Worm (Caenorhabditis elegans) whole organism, young adult: ENCODE measurements around the gene nhr-118.

ENCODE experiments used
- C06A6.2 ChIP-seq: fragments of 200-800 bp; sonication (Bioruptor generic); conservative IDR thresholded peaks from 2 replicates; pipeline ENCODE4 v1.3.6; 2022; ENCODE audit warnings: missing genetic modification characterization, missing compliant biosample characterization
- F22D6.2 ChIP-seq: sonication (generic microtip); optimal IDR thresholded peaks from 2 replicates; lab custom pipeline; 2016; ENCODE audit warnings: mild to moderate bottlenecking, missing genetic modification characterization, missing compliant biosample characterization
- F49E8.2 ChIP-seq: sonication (generic microtip); optimal IDR thresholded peaks from 3 replicates; lab custom pipeline; 2017; ENCODE audit warnings: missing genetic modification characterization, mild to moderate bottlenecking, missing compliant biosample characterization, antibody characterized with exemption, moderate library complexity; ENCODE audit not compliant: insufficient read depth
- F55B11.4 ChIP-seq: sonication (generic microtip); optimal IDR thresholded peaks from 2 replicates; lab custom pipeline; 2016; ENCODE audit warnings: missing compliant biosample characterization, missing genetic modification characterization, borderline replicate concordance; ENCODE audit not compliant: insufficient read depth
- F57C9.4 ChIP-seq: sonication (generic microtip); optimal IDR thresholded peaks from 2 replicates; lab custom pipeline; 2017; ENCODE audit warnings: mild to moderate bottlenecking, missing genetic modification characterization, missing compliant biosample characterization
- Y56A3A.18 ChIP-seq: fragments of 200-800 bp; sonication (Bioruptor generic); IDR thresholded peaks from 2 replicates; pipeline ENCODE4 v1.3.6; 2022; ENCODE audit warnings: missing genetic modification reagents, missing genetic modification characterization, missing compliant biosample characterization
- akir-1 ChIP-seq: fragments of 200-800 bp; sonication (Bioruptor generic); optimal IDR thresholded peaks from 2 replicates; lab custom pipeline; 2018; ENCODE audit warnings: mild to moderate bottlenecking, missing genetic modification characterization, moderate library complexity, missing compliant biosample characterization
- aptf-2 ChIP-seq: fragments of 200-800 bp; sonication (Bioruptor generic); conservative IDR thresholded peaks from 2 replicates; pipeline ENCODE4 v1.3.6; 2022; ENCODE audit warnings: missing genetic modification reagents, missing genetic modification characterization, missing compliant biosample characterization
- attf-5 ChIP-seq: fragments of 200-800 bp; sonication (Bioruptor generic); optimal IDR thresholded peaks from 2 replicates; lab custom pipeline; 2018; ENCODE audit warnings: mild to moderate bottlenecking, missing genetic modification characterization, missing compliant biosample characterization
- cebp-1 ChIP-seq, 2 experiments: fragments of 200-800 bp in 1 of 2; sonication (Bioruptor generic) in 1 of 2; sonication (generic microtip) in 1 of 2; IDR thresholded peaks in 1 of 2; optimal IDR thresholded peaks in 1 of 2; 2 replicates each; pipeline versions ENCODE4 v1.3.6 to Lab custom; 2017 to 2022; ENCODE audit warnings: missing compliant biosample characterization in 2 of 2, missing genetic modification characterization in 2 of 2, mild to moderate bottlenecking in 1 of 2, missing genetic modification reagents in 1 of 2, moderate library complexity in 1 of 2
- ceh-40 ChIP-seq: fragments of 200-800 bp; sonication (Bioruptor generic); IDR thresholded peaks from 2 replicates; pipeline ENCODE4 v1.3.6; 2022; ENCODE audit warnings: missing genetic modification characterization, missing compliant biosample characterization
- die-1 ChIP-seq: sonication (generic microtip); optimal IDR thresholded peaks from 2 replicates; lab custom pipeline; 2016; ENCODE audit warnings: missing genotype, mild to moderate bottlenecking, missing genetic modification characterization, missing compliant biosample characterization
- dox-1 ChIP-seq: fragments of 200-800 bp; sonication (Bioruptor generic); IDR thresholded peaks from 2 replicates; pipeline ENCODE4 v1.3.6; 2022; ENCODE audit warnings: missing genetic modification reagents, missing genetic modification characterization, missing compliant biosample characterization
- dpl-1 ChIP-seq: fragments of 150-350 bp; optimal IDR thresholded peaks from 2 replicates; lab custom pipeline; 2014; ENCODE audit warnings: missing biosample characterization, missing genetic modification reagents, missing genetic modification characterization
- ekl-4 ChIP-seq: fragments of 200-800 bp; sonication (Bioruptor generic); IDR thresholded peaks from 2 replicates; pipeline ENCODE4 v1.3.6; 2022; ENCODE audit warnings: missing genetic modification reagents, missing genetic modification characterization, missing compliant biosample characterization
- ets-4 ChIP-seq: fragments of 200-800 bp; sonication (Bioruptor generic); optimal IDR thresholded peaks from 2 replicates; lab custom pipeline; 2018; ENCODE audit warnings: mild to moderate bottlenecking, missing genetic modification characterization, missing compliant biosample characterization
- fkh-3 ChIP-seq: sonication (generic microtip); optimal IDR thresholded peaks from 2 replicates; lab custom pipeline; 2016; ENCODE audit warnings: mild to moderate bottlenecking, missing genetic modification characterization, missing compliant biosample characterization
- him-1 ChIP-seq: sonication (generic microtip); optimal IDR thresholded peaks from 2 replicates; lab custom pipeline; 2016; ENCODE audit warnings: missing genotype, missing genetic modification reagents, missing genetic modification characterization, missing compliant biosample characterization
- hlh-12 ChIP-seq: sonication (generic microtip); optimal IDR thresholded peaks from 2 replicates; lab custom pipeline; 2016; ENCODE audit warnings: missing genetic modification characterization, missing compliant biosample characterization
- hmg-20 ChIP-seq: fragments of 200-800 bp; sonication (Bioruptor generic); IDR thresholded peaks from 2 replicates; pipeline ENCODE4 v1.3.6; 2022; ENCODE audit warnings: missing genetic modification reagents, missing genetic modification characterization, missing compliant biosample characterization
- hsf-1 ChIP-seq: fragments of 200-800 bp; sonication (Bioruptor generic); IDR thresholded peaks from 2 replicates; pipeline ENCODE4 v1.3.6; 2022; ENCODE audit warnings: missing genetic modification reagents, missing genetic modification characterization, missing compliant biosample characterization
- lag-1 ChIP-seq: fragments of 200-800 bp; sonication (Bioruptor generic); IDR thresholded peaks from 2 replicates; pipeline ENCODE4 v1.3.6; 2022; ENCODE audit warnings: missing genetic modification reagents, missing genetic modification characterization, missing compliant biosample characterization
- let-526 ChIP-seq: fragments of 200-800 bp; sonication (Bioruptor generic); IDR thresholded peaks from 2 replicates; pipeline ENCODE4 v1.3.6; 2022; ENCODE audit warnings: missing genetic modification reagents, missing genetic modification characterization, missing compliant biosample characterization
- lin-26 ChIP-seq: fragments of 200-800 bp; sonication (Bioruptor generic); IDR thresholded peaks from 2 replicates; pipeline ENCODE4 v1.3.6; 2022; ENCODE audit warnings: missing genetic modification reagents, missing genetic modification characterization, missing compliant biosample characterization
- lin-35 ChIP-seq, 3 experiments: fragments of 150-350 bp in 2 of 3; sonication (generic microtip) in 1 of 3; optimal IDR thresholded peaks; 2 replicates each; lab custom pipeline; 2014 to 2018; ENCODE audit warnings: missing biosample characterization in 3 of 3, missing genetic modification characterization in 3 of 3, missing genetic modification reagents in 3 of 3
- lin-40 ChIP-seq: sonication (generic microtip); optimal IDR thresholded peaks from 2 replicates; lab custom pipeline; 2016; ENCODE audit warnings: missing genetic modification characterization, mild to moderate bottlenecking, missing compliant biosample characterization, missing genotype, missing genetic modification reagents
- lin-54 ChIP-seq: fragments of 200-800 bp; sonication (Bioruptor generic); optimal IDR thresholded peaks from 2 replicates; lab custom pipeline; 2018; ENCODE audit warnings: mild to moderate bottlenecking, missing genetic modification characterization, missing compliant biosample characterization
- lsl-1 ChIP-seq: fragments of 200-800 bp; sonication (Bioruptor generic); optimal IDR thresholded peaks from 2 replicates; lab custom pipeline; 2018; ENCODE audit warnings: mild to moderate bottlenecking, missing genetic modification characterization, moderate library complexity, missing compliant biosample characterization
- madf-6 ChIP-seq: fragments of 200-800 bp; sonication (Bioruptor generic); IDR thresholded peaks from 2 replicates; pipeline ENCODE4 v1.3.6; 2022; ENCODE audit warnings: missing genetic modification reagents, missing genetic modification characterization, missing compliant biosample characterization
- nfya-1 ChIP-seq: sonication (generic microtip); optimal IDR thresholded peaks from 2 replicates; lab custom pipeline; 2017; ENCODE audit warnings: antibody characterized with exemption, missing compliant biosample characterization, missing genetic modification characterization, borderline replicate concordance; ENCODE audit not compliant: insufficient read depth
- nhr-80 ChIP-seq: sonication (generic microtip); optimal IDR thresholded peaks from 2 replicates; lab custom pipeline; 2016; ENCODE audit warnings: missing genetic modification characterization, missing compliant biosample characterization
- pha-4 ChIP-seq: fragments of 150-350 bp; sonication (generic microtip); optimal IDR thresholded peaks from 2 replicates; lab custom pipeline; 2014; ENCODE audit warnings: missing biosample characterization, missing genetic modification reagents, missing genetic modification characterization
- sea-2 ChIP-seq: fragments of 200-800 bp; sonication (Bioruptor generic); IDR thresholded peaks from 2 replicates; pipeline ENCODE4 v1.3.6; 2022; ENCODE audit warnings: missing genetic modification characterization, missing compliant biosample characterization
- snpc-1.3 ChIP-seq: sonication (generic microtip); optimal IDR thresholded peaks from 2 replicates; lab custom pipeline; 2017; ENCODE audit warnings: missing genetic modification characterization, mild to moderate bottlenecking, missing compliant biosample characterization, antibody characterized with exemption, moderate library complexity, missing genotype, missing genetic modification reagents; ENCODE audit not compliant: insufficient read depth
- ztf-18 ChIP-seq: sonication (generic microtip); optimal IDR thresholded peaks from 2 replicates; lab custom pipeline; 2016; ENCODE audit warnings: missing genotype, mild to moderate bottlenecking, missing genetic modification characterization, missing compliant biosample characterization

nhr-118 gene

ce11 chrV:4382298-4382697 is 25.3 kb upstream of the nhr-118 start, which contains the start of gene F13A2.1 (continued):
- TF ChIP-seq aptf-2 (GFP tag; lab: Robert Waterston, UW) (no peak), die-1 (tag; lab: Kevin White, UChicago) (no peak)

- no peak for TF ChIP-seq ets-4 (GFP tag; lab: Kevin White, UChicago)
- TF ChIP-seq Y56A3A.18 (GFP tag; lab: Robert Waterston, UW): no peak
- TF ChIP-seq dpl-1 (GFP tag; lab: Kevin White, UChicago): no peak
- TF ChIP-seq hsf-1 (GFP tag; lab: Robert Waterston, UW): no peak
- TF ChIP-seq ztf-18 (tag; lab: Kevin White, UChicago): no peak
- TF ChIP-seq nfya-1 (tag; lab: Kevin White, UChicago): no peak
- no peak for TF ChIP-seq him-1 (tag; lab: Kevin White, UChicago)
- TF ChIP-seq F55B11.4 (tag; lab: Kevin White, UChicago): no peak
- TF ChIP-seq hmg-20 (GFP tag; lab: Robert Waterston, UW): no peak
- no peak for TF ChIP-seq hlh-12 (tag; lab: Kevin White, UChicago)
- no peak for TF ChIP-seq attf-5 (GFP tag; lab: Kevin White, UChicago)
- no peak for TF ChIP-seq lin-35 (GFP tag; optimal IDR thresholded peaks at IDR 0.05; lab: Kevin White, UChicago)
- no peak for TF ChIP-seq ceh-40 (GFP tag; lab: Robert Waterston, UW)
- TF ChIP-seq sea-2: no peak
Measured at ce11 chrV:4384482-4384881, 23.1 kb upstream of the nhr-118 start, which contains the start of gene F13A2.2. Gene F13A2.2 (minus strand): TSS chrV:4384582.

ce11 chrV:4386173-4386572 is 21.4 kb upstream of the nhr-118 start, which contains the start of gene F13A2.10:
Gene F13A2.10 (minus strand): TSS chrV:4386273.
- no peak for TF ChIP-seq lsl-1 (GFP tag; lab: Kevin White, UChicago)
- no peak for TF ChIP-seq akir-1
- TF ChIP-seq lag-1 (GFP tag; lab: Robert Waterston, UW): no peak
- no peak for TF ChIP-seq nhr-80 (tag; lab: Kevin White, UChicago)
- TF ChIP-seq pha-4: no peak
- TF ChIP-seq madf-6 (GFP tag; lab: Robert Waterston, UW): no peak
- TF ChIP-seq F57C9.4 (tag; lab: Kevin White, UChicago): no peak
- TF ChIP-seq hmg-20 (GFP tag; lab: Robert Waterston, UW): no peak
- TF ChIP-seq F22D6.2 (tag; lab: Kevin White, UChicago): no peak
- TF ChIP-seq lin-40 (tag; lab: Kevin White, UChicago): no peak
- no peak for TF ChIP-seq lin-26 (GFP tag; lab: Robert Waterston, UW)
- no peak for TF ChIP-seq cebp-1 (GFP tag; IDR thresholded peaks at IDR 0.05; lab: Robert Waterston, UW)
- TF ChIP-seq cebp-1 (tag; optimal IDR thresholded peaks at IDR 0.05; lab: Kevin White, UChicago): no peak
- no peak for TF ChIP-seq dox-1 (GFP tag; lab: Robert Waterston, UW)
- no peak for TF ChIP-seq fkh-3 (tag; lab: Kevin White, UChicago)
- no peak for TF ChIP-seq F49E8.2 (tag; lab: Kevin White, UChicago)
- no peak for TF ChIP-seq snpc-1.3 (tag; lab: Kevin White, UChicago)
- no peak for TF ChIP-seq let-526 (GFP tag; lab: Robert Waterston, UW)
- TF ChIP-seq C06A6.2 (GFP tag; lab: Robert Waterston, UW): no peak
- TF ChIP-seq ekl-4: no peak
- TF ChIP-seq lin-54: no peak
